1 fruit fly cellular context compared by ENCODE assay signal in the genomic region with DNA sequence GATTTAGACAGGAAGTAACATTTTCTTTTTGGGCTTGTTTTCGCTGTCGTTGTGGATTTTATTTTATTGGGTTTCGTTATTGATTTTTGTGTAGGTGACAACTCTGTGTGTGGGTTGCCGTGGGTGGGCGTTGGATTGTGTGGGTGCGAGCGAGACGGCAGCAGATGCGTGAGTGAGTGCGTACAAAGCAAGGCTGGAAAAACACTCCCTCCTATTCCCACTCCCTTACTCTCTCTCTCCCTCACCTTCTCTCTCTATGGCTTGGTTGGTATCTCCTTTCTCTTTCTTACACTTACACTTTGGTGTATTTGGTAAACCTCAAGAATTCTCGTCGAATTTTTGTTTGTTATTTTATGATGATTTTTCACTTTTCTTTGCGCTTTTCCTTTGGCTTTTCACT.
TF ChIP-seq lines count a peak whose summit lies in the region.

No protein-coding gene starts in this region.

TF ChIP-seq in whole organism, embryonic, 481 proteins besides CTCF, POLR2A, EP300 and RAD21 (continued from another document):
- no peak for TF ChIP-seq Blimp-1 (GFP tag; optimal IDR thresholded peaks at IDR 0.05; lab: Kevin White, UChicago)
TF ChIP-seq in whole organism, embryonic: peak in this region for 14.
